Worm (Caenorhabditis elegans): ENCODE measurements around the gene F26A1.3.

The F26A1.3 gene

DNA sequence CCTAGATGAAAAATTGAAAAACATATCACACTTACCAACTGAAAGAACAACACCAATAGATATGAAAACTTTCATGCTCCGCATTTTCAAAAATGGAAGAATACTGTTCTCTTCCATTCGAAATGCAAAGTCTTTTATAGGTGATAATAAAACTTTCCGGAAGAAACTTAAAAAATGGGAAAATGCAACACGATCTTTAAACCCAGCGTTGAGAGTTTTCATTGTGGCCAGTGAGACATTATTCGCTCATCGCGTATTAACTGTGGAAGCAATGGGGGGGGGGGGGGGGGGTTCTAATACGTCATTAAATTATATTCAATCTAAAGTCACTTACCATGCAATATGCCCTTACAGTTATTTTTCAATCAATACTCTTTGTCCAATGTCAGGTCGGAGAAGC is 17.6 kb downstream of the F26A1.3 start, which contains the start of the genes clec-157 and fkh-5:
clec-157 (minus strand) TSS at position 101 of the 400 bp plus-strand sequence.
fkh-5 (plus strand) TSS at position 336 of the 400 bp plus-strand sequence.
- TF ChIP-seq hlh-13 (GFP tag; optimal IDR thresholded peaks at IDR 0.05) (no peak), nhr-232 (tag; optimal IDR thresholded peaks at IDR 0.05) (no peak), ceh-22 (tag; optimal IDR thresholded peaks at IDR 0.05) (no peak), ceh-18 (tag; optimal IDR thresholded peaks at IDR 0.05) (no peak)

ce11 chrIII:4849739-4850138 is 23.0 kb downstream of the F26A1.3 start, which contains the start of gene nonu-1:
Gene nonu-1 (minus strand): TSS chrIII:4849907.
- TF ChIP-seq hlh-30 (tag; optimal IDR thresholded peaks at IDR 0.05; ENCODE audit: insufficient read depth) (peak; percentile 81), unc-55 (GFP tag; optimal IDR thresholded peaks at IDR 0.05) (no peak), ceh-2 (tag; optimal IDR thresholded peaks at IDR 0.05) (no peak), ceh-9 (tag; optimal IDR thresholded peaks at IDR 0.05) (no peak), ceh-14 (tag; optimal IDR thresholded peaks at IDR 0.05) (no peak)

ce11 chrIII:4850139-4850538 is 23.4 kb downstream of the F26A1.3 start, which contains the start of gene F26A1.1:
Gene F26A1.1 (plus strand): TSS chrIII:4850507.
- no peak for TF ChIP-seq unc-86 (tag; optimal IDR thresholded peaks at IDR 0.05)

DNA sequence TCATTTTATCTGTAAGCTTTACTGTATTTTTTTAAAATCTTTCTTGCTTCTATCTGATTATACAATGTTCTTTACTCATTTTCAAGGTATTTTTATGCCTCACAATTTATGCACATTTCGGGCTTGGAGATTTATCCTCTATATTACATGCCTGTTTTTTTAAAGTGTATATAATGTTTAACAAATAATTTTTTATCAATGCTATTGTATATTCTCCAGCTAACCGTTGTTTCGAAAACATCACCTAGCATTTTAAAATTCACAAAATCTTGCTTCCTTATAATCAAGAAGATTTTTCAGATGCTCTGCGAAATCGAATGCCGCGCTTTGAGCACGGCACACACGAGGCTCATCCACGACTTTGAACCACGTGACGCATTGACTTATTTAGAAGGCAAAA is 25.3 kb downstream of the F26A1.3 start, which contains the start of gene ced-4:
ced-4 (plus strand) TSS at position 301 of the 400 bp plus-strand sequence.
- no peak for TF ChIP-seq tbx-2 (tag; optimal IDR thresholded peaks at IDR 0.05)
- no peak for TF ChIP-seq pax-1 (tag; optimal IDR thresholded peaks at IDR 0.05)

ce11 chrIII:4854918-4855317 is 28.2 kb downstream of the F26A1.3 start, which contains the start of gene C35D10.8:
Gene C35D10.8 (plus strand): TSS chrIII:4855218.
- TF ChIP-seq odd-2 (tag; optimal IDR thresholded peaks at IDR 0.05) (no peak), lin-11 (tag; optimal IDR thresholded peaks at IDR 0.05) (no peak), pag-3 (tag; optimal IDR thresholded peaks at IDR 0.05; ENCODE audit: borderline replicate concordance) (no peak), dve-1 (tag; optimal IDR thresholded peaks at IDR 0.05) (no peak), elt-2 (tag; optimal IDR thresholded peaks at IDR 0.05) (no peak), F13H6.1 (tag; optimal IDR thresholded peaks at IDR 0.05) (no peak), ceh-2 (tag; optimal IDR thresholded peaks at IDR 0.05) (no peak), hlh-13 (GFP tag; optimal IDR thresholded peaks at IDR 0.05) (no peak), fax-1 (tag; optimal IDR thresholded peaks at IDR 0.05) (no peak), pros-1 (tag; optimal IDR thresholded peaks at IDR 0.05) (no peak)

DNA sequence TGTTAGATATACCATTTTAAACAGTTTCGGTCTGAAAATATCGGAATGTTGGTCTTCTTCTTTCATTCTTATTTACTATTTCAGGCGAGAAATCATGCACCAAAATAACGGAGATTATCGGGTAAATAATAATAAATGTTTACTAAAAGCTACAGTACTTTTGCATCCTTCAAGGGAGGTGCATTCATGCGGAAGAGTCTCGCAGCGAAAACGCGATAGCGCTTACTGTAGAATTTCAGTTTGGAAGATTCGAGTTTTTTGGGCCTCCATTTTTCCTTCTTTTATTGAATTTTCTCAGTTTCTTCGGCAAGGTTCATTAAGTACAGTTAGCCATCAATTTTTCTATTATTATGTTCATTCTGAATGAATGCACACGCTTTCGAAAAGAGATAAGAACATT is 29.4 kb downstream of the F26A1.3 start, which contains the start of gene C35D10.7:
C35D10.7 (plus strand) TSS at position 85 of the 400 bp plus-strand sequence.
- no peak for TF ChIP-seq ahr-1 (tag; optimal IDR thresholded peaks at IDR 0.05)
- TF ChIP-seq zip-5 (tag; optimal IDR thresholded peaks at IDR 0.05), result no peak
- TF ChIP-seq unc-3 (GFP tag; conservative IDR thresholded peaks at IDR 0.05), result no peak
- no peak for TF ChIP-seq unc-3 (tag; optimal IDR thresholded peaks at IDR 0.05)
- no peak for TF ChIP-seq sox-4 (tag; optimal IDR thresholded peaks at IDR 0.05)
- TF ChIP-seq gmeb-2 (tag; optimal IDR thresholded peaks at IDR 0.05), result no peak
- TF ChIP-seq madf-2 (tag; optimal IDR thresholded peaks at IDR 0.05), result no peak
- TF ChIP-seq elt-2 (tag; optimal IDR thresholded peaks at IDR 0.05), result no peak
- TF ChIP-seq sox-2 (GFP tag; IDR thresholded peaks at IDR 0.05), result no peak
- TF ChIP-seq pha-2 (tag; optimal IDR thresholded peaks at IDR 0.05), result no peak
- no peak for TF ChIP-seq lim-6 (tag; optimal IDR thresholded peaks at IDR 0.05)
- no peak for TF ChIP-seq T23F11.4 (GFP tag; optimal IDR thresholded peaks at IDR 0.05)
- TF ChIP-seq pax-1 (tag; optimal IDR thresholded peaks at IDR 0.05), result no peak
- TF ChIP-seq ets-4 (tag; optimal IDR thresholded peaks at IDR 0.05), result no peak
- no peak for TF ChIP-seq ceh-9 (tag; optimal IDR thresholded peaks at IDR 0.05)
